Fruit fly (Drosophila melanogaster) whole organism, embryonic: Measurements from ENCODE around the gene Gr89a.

Experiments
- BEAF-32 ChIP-seq: fragments of 200-800 bp; sonication (Bioruptor generic); optimal IDR thresholded peaks from 3 replicates; lab custom pipeline; 2017; ENCODE audit warnings: missing biosample characterization, missing genetic modification characterization, mild to moderate bottlenecking, moderate library complexity, missing genetic modification reagents
- CG13296 ChIP-seq: fragments of 200-800 bp; sonication (Bioruptor generic); optimal IDR thresholded peaks from 3 replicates; lab custom pipeline; 2018; ENCODE audit warnings: missing biosample characterization, mild to moderate bottlenecking, missing genetic modification characterization
- CG14441 ChIP-seq: fragments of 200-800 bp; sonication (Bioruptor generic); IDR thresholded peaks from 2 replicates; pipeline ENCODE4 v1.3.6; 2022; ENCODE audit warnings: missing biosample characterization, missing genetic modification characterization
- CG17802 ChIP-seq: fragments of 200-800 bp; sonication (Bioruptor generic); optimal IDR thresholded peaks from 2 replicates; lab custom pipeline; 2018; ENCODE audit warnings: missing biosample characterization, mild to moderate bottlenecking, missing genetic modification characterization, moderate library complexity
- CG18764 ChIP-seq: fragments of 200-800 bp; sonication (Bioruptor generic); optimal IDR thresholded peaks from 3 replicates; lab custom pipeline; 2016; ENCODE audit warnings: missing biosample characterization, missing genetic modification characterization
- CG30020 ChIP-seq: fragments of 200-800 bp; optimal IDR thresholded peaks from 2 replicates; lab custom pipeline; 2019; ENCODE audit warnings: missing biosample characterization, mild to moderate bottlenecking, missing genetic modification characterization, moderate library complexity
- CG4360 ChIP-seq: fragments of 200-800 bp; sonication (Bioruptor generic); IDR thresholded peaks from 2 replicates; pipeline ENCODE4 v1.3.6; 2022; ENCODE audit warnings: missing biosample characterization, missing genetic modification characterization
- CG4617 ChIP-seq: fragments of 200-800 bp; sonication (Bioruptor generic); optimal IDR thresholded peaks from 3 replicates; lab custom pipeline; 2016; ENCODE audit warnings: missing biosample characterization, missing genetic modification characterization, borderline replicate concordance
- CG4730 ChIP-seq: fragments of 200-800 bp; sonication (Bioruptor generic); IDR thresholded peaks from 2 replicates; pipeline ENCODE4 v1.3.6; 2022; ENCODE audit warnings: missing biosample characterization, missing genetic modification characterization
- CG4820 ChIP-seq: fragments of 200-800 bp; sonication (Bioruptor generic); optimal IDR thresholded peaks from 3 replicates; lab custom pipeline; 2016; ENCODE audit warnings: missing biosample characterization, missing genetic modification characterization
- CG6254 ChIP-seq: fragments of 200-800 bp; sonication (Bioruptor generic); optimal IDR thresholded peaks from 3 replicates; lab custom pipeline; 2017; ENCODE audit warnings: mild to moderate bottlenecking, missing biosample characterization, missing genetic modification reagents, missing genetic modification characterization
- CG6765 ChIP-seq: fragments of 200-800 bp; sonication (Bioruptor generic); optimal IDR thresholded peaks from 3 replicates; lab custom pipeline; 2017; ENCODE audit warnings: missing biosample characterization, mild to moderate bottlenecking, missing genetic modification characterization
- CG6854 ChIP-seq: fragments of 200-800 bp; sonication (Bioruptor generic); optimal IDR thresholded peaks from 3 replicates; lab custom pipeline; 2017; ENCODE audit warnings: missing biosample characterization, mild to moderate bottlenecking, missing genetic modification characterization
- CG7357 ChIP-seq: fragments of 200-800 bp; sonication (Bioruptor generic); IDR thresholded peaks from 3 replicates; pipeline ENCODE4 v1.3.6; 2022; ENCODE audit warnings: missing biosample characterization, missing genetic modification characterization
- CG8388 ChIP-seq: fragments of 200-800 bp; sonication (Bioruptor generic); optimal IDR thresholded peaks from 2 replicates; lab custom pipeline; 2019; ENCODE audit warnings: missing biosample characterization, mild to moderate bottlenecking, missing genetic modification characterization, moderate library complexity
- Deaf1 ChIP-seq: fragments of 200-800 bp; optimal IDR thresholded peaks from 3 replicates; lab custom pipeline; 2019; ENCODE audit warnings: missing biosample characterization, mild to moderate bottlenecking, missing genetic modification characterization, moderate library complexity
- Dll ChIP-seq: fragments of 200-800 bp; sonication (Bioruptor generic); IDR thresholded peaks from 4 replicates; pipeline ENCODE4 v1.3.6; 2022; ENCODE audit warnings: missing biosample characterization, missing genetic modification characterization; ENCODE audit not compliant: partially characterized antibody
- Dp ChIP-seq: fragments of 200-800 bp; sonication (Bioruptor generic); optimal IDR thresholded peaks from 2 replicates; lab custom pipeline; 2018; ENCODE audit warnings: missing biosample characterization, mild to moderate bottlenecking, missing genetic modification characterization, moderate library complexity
- HLH4C ChIP-seq: fragments of 200-800 bp; sonication (Bioruptor generic); IDR thresholded peaks from 3 replicates; pipeline ENCODE4 v1.3.6; 2022; ENCODE audit warnings: missing biosample characterization, missing genetic modification characterization; ENCODE audit not compliant: partially characterized antibody
- HmgZ ChIP-seq: fragments of 200-800 bp; sonication (Bioruptor generic); optimal IDR thresholded peaks from 2 replicates; lab custom pipeline; 2018; ENCODE audit warnings: missing biosample characterization, mild to moderate bottlenecking, missing genetic modification characterization
- Hmx ChIP-seq: fragments of 200-800 bp; sonication (Bioruptor generic); optimal IDR thresholded peaks from 2 replicates; lab custom pipeline; 2016; ENCODE audit warnings: missing biosample characterization, missing genetic modification characterization
- Hsf ChIP-seq: fragments of 200-800 bp; sonication (Bioruptor generic); optimal IDR thresholded peaks from 3 replicates; lab custom pipeline; 2016; ENCODE audit warnings: missing biosample characterization, missing genetic modification characterization
- Kr ChIP-seq: fragments of 200-800 bp; sonication (Bioruptor generic); optimal IDR thresholded peaks from 2 replicates; lab custom pipeline; 2017; ENCODE audit warnings: missing biosample characterization, mild to moderate bottlenecking, missing genetic modification characterization
- Med ChIP-seq: fragments of 200-800 bp; sonication (Bioruptor generic); peaks from one replicate; lab custom pipeline; 2016; ENCODE audit warnings: missing biosample characterization, missing genetic modification characterization, mild to moderate bottlenecking, inconsistent platforms, moderate library complexity
- Myb ChIP-seq: fragments of 200-800 bp; sonication (Bioruptor generic); optimal IDR thresholded peaks from 2 replicates; lab custom pipeline; 2016; ENCODE audit warnings: missing biosample characterization, missing genetic modification characterization
- NFAT ChIP-seq: fragments of 200-800 bp; sonication (Bioruptor generic); IDR thresholded peaks from 2 replicates; pipeline ENCODE4 v1.3.6; 2022; ENCODE audit warnings: missing biosample characterization, missing genetic modification characterization
- Nf-YA ChIP-seq: fragments of 200-800 bp; sonication (Bioruptor generic); IDR thresholded peaks from 2 replicates; pipeline ENCODE4 v1.3.6; 2022; ENCODE audit warnings: missing biosample characterization, missing genetic modification characterization
- Nf-YC ChIP-seq: fragments of 200-800 bp; optimal IDR thresholded peaks from 3 replicates; lab custom pipeline; 2019; ENCODE audit warnings: missing biosample characterization, mild to moderate bottlenecking, missing genetic modification characterization, moderate library complexity
- Oli ChIP-seq: fragments of 200-800 bp; sonication (Bioruptor generic); optimal IDR thresholded peaks from 2 replicates; lab custom pipeline; 2018; ENCODE audit warnings: missing biosample characterization, mild to moderate bottlenecking, missing genetic modification characterization, moderate library complexity
- Sry-δ ChIP-seq: fragments of 200-800 bp; sonication (Bioruptor generic); optimal IDR thresholded peaks from 2 replicates; lab custom pipeline; 2016; ENCODE audit warnings: missing biosample characterization, missing genetic modification characterization
- Vsx1 ChIP-seq: fragments of 200-800 bp; sonication (Bioruptor generic); optimal IDR thresholded peaks from 2 replicates; lab custom pipeline; 2017; ENCODE audit warnings: missing biosample characterization, mild to moderate bottlenecking, missing genetic modification characterization, missing genetic modification reagents
- ara ChIP-seq: fragments of 200-800 bp; sonication (Bioruptor generic); IDR thresholded peaks from 2 replicates; pipeline ENCODE4 v1.3.6; 2022; ENCODE audit warnings: missing biosample characterization, missing genetic modification characterization
- bowl ChIP-seq: fragments of 200-800 bp; sonication (Bioruptor generic); IDR thresholded peaks from 2 replicates; pipeline ENCODE4 v1.3.6; 2022; ENCODE audit warnings: missing biosample characterization, missing genetic modification characterization
- cas ChIP-seq: fragments of 200-800 bp; sonication (Bioruptor generic); IDR thresholded peaks from 2 replicates; pipeline ENCODE4 v1.3.6; 2022; ENCODE audit warnings: missing biosample characterization, missing genetic modification characterization
- caup ChIP-seq: fragments of 200-800 bp; sonication (Bioruptor generic); optimal IDR thresholded peaks from 3 replicates; lab custom pipeline; 2017; ENCODE audit warnings: missing biosample characterization, mild to moderate bottlenecking, missing genetic modification characterization, moderate library complexity; ENCODE audit not compliant: severe bottlenecking
- crc ChIP-seq: fragments of 200-800 bp; sonication (Bioruptor generic); optimal IDR thresholded peaks from 2 replicates; lab custom pipeline; 2016; ENCODE audit warnings: missing biosample characterization, missing genetic modification characterization
- dysf ChIP-seq: fragments of 200-800 bp; sonication (Bioruptor generic); IDR thresholded peaks from 3 replicates; pipeline ENCODE4 v1.3.6; 2022; ENCODE audit warnings: missing biosample characterization, missing genetic modification characterization
- eyg ChIP-seq: fragments of 200-800 bp; sonication (Bioruptor generic); optimal IDR thresholded peaks from 3 replicates; lab custom pipeline; 2016; ENCODE audit warnings: missing biosample characterization, missing genetic modification characterization
- gce ChIP-seq: fragments of 200-800 bp; sonication (Bioruptor generic); IDR thresholded peaks from 3 replicates; pipeline ENCODE4 v1.3.6; 2022; ENCODE audit warnings: missing biosample characterization, missing genetic modification characterization
- gcm2 ChIP-seq: fragments of 200-800 bp; sonication (Bioruptor generic); optimal IDR thresholded peaks from 2 replicates; lab custom pipeline; 2016; ENCODE audit warnings: missing biosample characterization, missing genetic modification characterization
- lov ChIP-seq, 2 experiments: fragments of 200-800 bp in 1 of 2; fragments of >200 bp in 1 of 2; sonication (Bioruptor generic) in 1 of 2; IDR thresholded peaks in 1 of 2; optimal IDR thresholded peaks in 1 of 2; 2 replicates in 1 of 2; 3 replicates in 1 of 2; pipeline versions ENCODE4 v1.3.6 to Lab custom; 2017 to 2022; ENCODE audit warnings: missing biosample characterization in 1 of 2, missing genetic modification characterization in 1 of 2
- maf-S ChIP-seq: fragments of 200-800 bp; sonication (Bioruptor generic); optimal IDR thresholded peaks from 2 replicates; lab custom pipeline; 2016; ENCODE audit warnings: missing biosample characterization, missing genetic modification characterization
- phol ChIP-seq: fragments of 200-800 bp; sonication (Bioruptor generic); optimal IDR thresholded peaks from 3 replicates; lab custom pipeline; 2018; ENCODE audit warnings: missing biosample characterization, mild to moderate bottlenecking, missing genetic modification characterization, moderate library complexity
- pita ChIP-seq: fragments of 200-800 bp; sonication (Bioruptor generic); optimal IDR thresholded peaks from 2 replicates; lab custom pipeline; 2017; ENCODE audit warnings: missing biosample characterization, mild to moderate bottlenecking, missing genetic modification characterization
- rib ChIP-seq: fragments of 200-800 bp; sonication (Bioruptor generic); IDR thresholded peaks from 2 replicates; pipeline ENCODE4 v1.3.6; 2022; ENCODE audit warnings: missing biosample characterization, missing genetic modification characterization
- sens-2 ChIP-seq: fragments of 200-800 bp; sonication (Bioruptor generic); IDR thresholded peaks from 2 replicates; pipeline ENCODE4 v1.3.6; 2022; ENCODE audit warnings: missing biosample characterization, missing genetic modification characterization
- so ChIP-seq: fragments of 200-800 bp; sonication (Bioruptor generic); IDR thresholded peaks from 3 replicates; pipeline ENCODE4 v1.3.6; 2022; ENCODE audit warnings: missing biosample characterization, missing genetic modification characterization
- stwl ChIP-seq: fragments of 200-800 bp; sonication (Bioruptor generic); optimal IDR thresholded peaks from 3 replicates; lab custom pipeline; 2018; ENCODE audit warnings: missing biosample characterization, mild to moderate bottlenecking, missing genetic modification characterization, moderate library complexity
- tap ChIP-seq: fragments of 200-800 bp; optimal IDR thresholded peaks from 3 replicates; lab custom pipeline; 2019; ENCODE audit warnings: missing biosample characterization, mild to moderate bottlenecking, missing genetic modification characterization, moderate library complexity
- wdn ChIP-seq: fragments of 200-800 bp; sonication (Bioruptor generic); IDR thresholded peaks from 2 replicates; pipeline ENCODE4 v1.3.6; 2022; ENCODE audit warnings: missing biosample characterization, missing genetic modification characterization
- yki ChIP-seq: fragments of >200 bp; optimal IDR thresholded peaks from 3 replicates; lab custom pipeline; 2018

The Gr89a gene

dm6 chr3R:16497379-16497778 is 1.4 kb downstream of the Gr89a start (continued):
- TF ChIP-seq gcm2 (peak; percentile 39), bowl (GFP tag; lab: Robert Waterston, UW) (peak; percentile 48; the same call in 1 of the 2 replicates), BEAF-32 (peak; percentile 5), dysf (peak; percentile 91), CG7357 (GFP tag; lab: Robert Waterston, UW) (no peak), Hmx (no peak), Dp (peak; percentile 95), Vsx1 (GFP tag; lab: Kevin White, UChicago) (peak; percentile 66), ara (GFP tag; lab: Robert Waterston, UW) (peak; percentile 69; the same call in 1 of the 2 replicates), CG4360 (GFP tag; lab: Robert Waterston, UW) (peak; percentile 66), gce (peak; percentile 76; the same call in 2 of the 3 replicates), maf-S (peak; percentile 61), Myb (GFP tag; lab: Kevin White, UChicago) (peak; percentile 46), pita (peak; percentile 8), CG4617 (GFP tag; lab: Kevin White, UChicago) (peak; percentile 54), crc (no peak), Dll (GFP tag; lab: Robert Waterston, UW) (no peak), so (GFP tag; lab: Robert Waterston, UW) (peak; percentile 78), CG6765 (GFP tag; lab: Kevin White, UChicago) (peak; percentile 38), Oli (tag; lab: Kevin White, UChicago) (peak; percentile 82), CG13296 (GFP tag; lab: Kevin White, UChicago) (peak; percentile 63), Hsf (GFP tag; lab: Kevin White, UChicago) (peak; percentile 79), Sry-δ (GFP tag; lab: Kevin White, UChicago) (peak; percentile 21), tap (tag; lab: Kevin White, UChicago) (peak; percentile 77), Nf-YA (GFP tag; lab: Robert Waterston, UW) (peak; percentile 76), CG18764 (peak; percentile 80), CG30020 (no peak), Kr (GFP tag; lab: Kevin White, UChicago) (no peak), sens-2 (GFP tag; lab: Robert Waterston, UW) (peak; percentile 75; the same call in 1 of the 2 replicates), CG6254 (GFP tag; lab: Kevin White, UChicago) (peak; percentile 78), Nf-YC (peak; percentile 74), rib (GFP tag; lab: Robert Waterston, UW) (peak; percentile 24; the same call in 1 of the 2 replicates), eyg (GFP tag; lab: Kevin White, UChicago) (peak; percentile 54), wdn (GFP tag; lab: Robert Waterston, UW) (peak; percentile 77), Deaf1 (tag; lab: Kevin White, UChicago) (peak; percentile 59), Med (GFP tag; lab: Kevin White, UChicago) (peak; percentile 95), HmgZ (tag; lab: Kevin White, UChicago) (peak; percentile 77), stwl (peak; percentile 69), CG6854 (GFP tag; lab: Kevin White, UChicago) (peak; percentile 73), CG4730 (GFP tag; lab: Robert Waterston, UW) (peak; percentile 77), caup (peak; percentile 83), CG4820 (GFP tag; lab: Kevin White, UChicago) (peak; percentile 79), yki (lab: Kevin White, UChicago) (no peak), CG8388 (GFP tag; lab: Kevin White, UChicago) (peak; percentile 74), CG14441 (peak; percentile 92), cas (GFP tag; lab: Robert Waterston, UW) (peak; percentile 67), NFAT (GFP tag; lab: Robert Waterston, UW) (peak; percentile 88), phol (tag; lab: Kevin White, UChicago) (peak; percentile 85), CG17802 (tag; lab: Kevin White, UChicago) (peak; percentile 69), HLH4C (GFP tag; lab: Robert Waterston, UW) (no peak), lov (optimal IDR thresholded peaks at IDR 0.05; lab: Kevin White, UChicago) (no peak), lov (GFP tag; IDR thresholded peaks at IDR 0.05; lab: Robert Waterston, UW) (peak; percentile 83; the same call in 2 of the 3 replicates)
